Worm (Caenorhabditis elegans) whole organism, L4 larva: Measurements from ENCODE around the gene pals-32.

Experiments used
- F26F4.8 ChIP-seq: fragments of 200-800 bp; sonication (Bioruptor generic); conservative IDR thresholded peaks from 2 replicates; pipeline ENCODE4 v1.3.6; 2022; ENCODE audit warnings: missing genetic modification characterization, missing compliant biosample characterization
- Y48G9A.11 ChIP-seq: fragments of 200-800 bp; sonication (Bioruptor generic); IDR thresholded peaks from 2 replicates; pipeline ENCODE4 v1.3.6; 2022; ENCODE audit warnings: missing genetic modification reagents, missing genetic modification characterization, missing compliant biosample characterization
- Y75B8A.6 ChIP-seq: fragments of 200-800 bp; sonication (Bioruptor generic); IDR thresholded peaks from 2 replicates; pipeline ENCODE4 v1.3.6; 2022; ENCODE audit warnings: missing genetic modification reagents, missing genetic modification characterization, missing compliant biosample characterization
- ZK337.2 ChIP-seq: fragments of 200-800 bp; sonication (Bioruptor generic); IDR thresholded peaks from 2 replicates; pipeline ENCODE4 v1.3.6; 2022; ENCODE audit warnings: missing genetic modification reagents, missing genetic modification characterization, missing compliant biosample characterization
- aha-1 ChIP-seq: fragments of 150-350 bp; peaks from one replicate; lab custom pipeline; 2014; ENCODE audit warnings: missing biosample characterization, missing genetic modification characterization
- ama-1 ChIP-seq: fragments of 150-350 bp; optimal IDR thresholded peaks from 2 replicates; lab custom pipeline; 2014; ENCODE audit warnings: inconsistent platforms, mixed read lengths
- attf-4 ChIP-seq: sonication (generic microtip); optimal IDR thresholded peaks from 3 replicates; lab custom pipeline; 2017; ENCODE audit warnings: missing biosample characterization, missing genetic modification characterization
- ceh-32 ChIP-seq: sonication (generic microtip); optimal IDR thresholded peaks from 2 replicates; lab custom pipeline; 2016; ENCODE audit warnings: mild to moderate bottlenecking, missing genetic modification characterization, missing compliant biosample characterization; ENCODE audit not compliant: poor library complexity
- ceh-62 ChIP-seq: sonication (generic microtip); optimal IDR thresholded peaks from 2 replicates; lab custom pipeline; 2017; ENCODE audit warnings: missing biosample characterization, missing genetic modification characterization
- ceh-82 ChIP-seq: sonication (generic microtip); optimal IDR thresholded peaks from 2 replicates; lab custom pipeline; 2017; ENCODE audit warnings: missing biosample characterization, missing genetic modification characterization
- daf-16 ChIP-seq, 3 experiments: sonication (generic microtip); optimal IDR thresholded peaks; 2 replicates each; lab custom pipeline; 2016 to 2017; ENCODE audit warnings: missing genetic modification characterization in 3 of 3, missing genetic modification reagents in 3 of 3, mild to moderate bottlenecking in 2 of 3, missing compliant biosample characterization in 2 of 3, missing biosample characterization in 1 of 3, moderate library complexity in 1 of 3
- dmd-6 ChIP-seq: fragments of 200-800 bp; sonication (Bioruptor generic); IDR thresholded peaks from 2 replicates; pipeline ENCODE4 v1.3.6; 2022; ENCODE audit warnings: missing genetic modification reagents, missing genetic modification characterization, missing compliant biosample characterization
- dmd-8 ChIP-seq: fragments of 200-800 bp; sonication (Bioruptor generic); IDR thresholded peaks from 2 replicates; pipeline ENCODE4 v1.3.6; 2022; ENCODE audit warnings: missing genetic modification characterization, missing compliant biosample characterization
- dmd-9 ChIP-seq: fragments of 200-800 bp; sonication (Bioruptor generic); IDR thresholded peaks from 2 replicates; pipeline ENCODE4 v1.3.6; 2022; ENCODE audit warnings: missing genetic modification reagents, missing genetic modification characterization, missing compliant biosample characterization
- dve-1 ChIP-seq: sonication (generic microtip); optimal IDR thresholded peaks from 2 replicates; lab custom pipeline; 2017; ENCODE audit warnings: antibody characterized with exemption, mild to moderate bottlenecking, missing genetic modification characterization, missing compliant biosample characterization; ENCODE audit not compliant: insufficient read depth
- fkh-10 ChIP-seq: fragments of 150-350 bp; optimal IDR thresholded peaks from 2 replicates; lab custom pipeline; 2014; ENCODE audit warnings: missing biosample characterization, missing genetic modification reagents, missing genetic modification characterization
- hlh-11 ChIP-seq: fragments of 200-800 bp; sonication (Bioruptor generic); optimal IDR thresholded peaks from 2 replicates; lab custom pipeline; 2018; ENCODE audit warnings: mild to moderate bottlenecking, missing genetic modification characterization, missing compliant biosample characterization
- hlh-30 ChIP-seq: sonication (generic microtip); optimal IDR thresholded peaks from 2 replicates; lab custom pipeline; 2017; ENCODE audit warnings: antibody characterized with exemption, mild to moderate bottlenecking, missing genetic modification characterization, missing compliant biosample characterization; ENCODE audit not compliant: insufficient read depth
- lsy-2 ChIP-seq, 2 experiments: fragments of 150-350 bp in 1 of 2; sonication (generic microtip) in 1 of 2; optimal IDR thresholded peaks; 2 replicates each; lab custom pipeline; 2014 to 2017; ENCODE audit warnings: missing biosample characterization in 2 of 2, missing genetic modification characterization in 2 of 2
- mxl-2 ChIP-seq: fragments of 200-800 bp; sonication (Bioruptor generic); conservative IDR thresholded peaks from 2 replicates; pipeline ENCODE4 v1.3.6; 2022; ENCODE audit warnings: missing genetic modification reagents, missing genetic modification characterization, missing compliant biosample characterization
- nhr-111 ChIP-seq: fragments of 200-800 bp; sonication (Bioruptor generic); optimal IDR thresholded peaks from 2 replicates; lab custom pipeline; 2018; ENCODE audit warnings: mild to moderate bottlenecking, missing genetic modification characterization, missing compliant biosample characterization
- nhr-28 ChIP-seq: fragments of 150-350 bp; optimal IDR thresholded peaks from 2 replicates; lab custom pipeline; 2014; ENCODE audit warnings: missing biosample characterization, missing genetic modification characterization
- nhr-42 ChIP-seq: fragments of 200-800 bp; sonication (Bioruptor generic); IDR thresholded peaks from 2 replicates; pipeline ENCODE4 v1.3.6; 2022; ENCODE audit warnings: missing genetic modification characterization, missing compliant biosample characterization
- nhr-6 ChIP-seq: fragments of 150-350 bp; optimal IDR thresholded peaks from 2 replicates; lab custom pipeline; 2014; ENCODE audit warnings: missing biosample characterization, missing genetic modification characterization
- nhr-77 ChIP-seq: fragments of 150-350 bp; optimal IDR thresholded peaks from 2 replicates; lab custom pipeline; 2014; ENCODE audit warnings: missing biosample characterization, missing genetic modification characterization
- php-3 ChIP-seq: fragments of 200-800 bp; sonication (Bioruptor generic); IDR thresholded peaks from 2 replicates; pipeline ENCODE4 v1.3.6; 2022; ENCODE audit warnings: missing genetic modification reagents, missing genetic modification characterization, missing compliant biosample characterization
- pqm-1 ChIP-seq: sonication (generic microtip); optimal IDR thresholded peaks from 2 replicates; lab custom pipeline; 2017; ENCODE audit warnings: missing biosample characterization, missing genetic modification characterization
- sdz-12 ChIP-seq: fragments of 200-800 bp; sonication (Bioruptor generic); optimal IDR thresholded peaks from 2 replicates; lab custom pipeline; 2018; ENCODE audit warnings: mild to moderate bottlenecking, missing genetic modification characterization, missing compliant biosample characterization
- snpc-1.2 ChIP-seq: fragments of 200-800 bp; sonication (Bioruptor generic); IDR thresholded peaks from 2 replicates; pipeline ENCODE4 v1.3.6; 2022; ENCODE audit warnings: missing genetic modification reagents, missing genetic modification characterization, missing compliant biosample characterization
- snpc-4 ChIP-seq: fragments of 150-350 bp; optimal IDR thresholded peaks from 2 replicates; lab custom pipeline; 2014; ENCODE audit warnings: missing biosample characterization, missing genetic modification characterization
- unc-130 ChIP-seq: sonication (generic microtip); optimal IDR thresholded peaks from 2 replicates; lab custom pipeline; 2016; ENCODE audit warnings: missing genetic modification reagents, missing genetic modification characterization, missing compliant biosample characterization
- unc-62 ChIP-seq, 3 experiments: fragments of 150-350 bp in 1 of 3; sonication (generic microtip); optimal IDR thresholded peaks in 2 of 3; peaks in 1 of 3; 1 replicate in 1 of 3; 2 replicates in 2 of 3; lab custom pipeline; 2014 to 2017; ENCODE audit warnings: missing biosample characterization in 3 of 3, missing genetic modification characterization in 3 of 3, missing genetic modification reagents in 3 of 3, missing genotype in 1 of 3
- ztf-7 ChIP-seq: fragments of 150-350 bp; optimal IDR thresholded peaks from 2 replicates; lab custom pipeline; 2014; ENCODE audit warnings: missing biosample characterization, missing genetic modification characterization

Gene pals-32

DNA sequence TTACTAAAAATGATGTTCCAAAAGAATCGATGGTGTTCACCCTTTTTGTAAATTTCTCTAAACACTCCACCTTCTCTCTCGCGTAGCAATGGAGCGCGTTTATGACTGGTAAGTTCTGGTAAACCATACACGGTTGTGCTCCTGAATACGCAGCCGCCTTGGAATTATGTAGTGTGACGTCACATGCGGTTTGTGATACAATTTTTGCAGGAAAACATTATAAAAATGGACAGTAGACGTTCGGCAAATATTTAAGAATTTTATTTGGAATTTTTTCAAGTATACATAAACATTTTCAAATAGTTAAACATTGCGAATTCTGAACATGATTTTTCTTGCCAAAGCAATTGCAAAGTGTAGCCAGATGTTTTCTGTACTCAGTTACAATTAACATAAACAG is 18.9 kb upstream of the pals-32 start, which contains the start of gene F37B4.10:
F37B4.10 (minus strand) TSS at position 101 of the 400 bp plus-strand sequence.
- TF ChIP-seq mxl-2 (GFP tag; lab: Robert Waterston, UW) (no peak), unc-62 (GFP tag; optimal IDR thresholded peaks at IDR 0.05 in 1 of 2; lab: Kevin White, UChicago) (peak in 1 of 2 experiments; percentile 82), unc-62 (tag; optimal IDR thresholded peaks at IDR 0.05; lab: Kevin White, UChicago) (no peak), nhr-28 (tag; lab: Kevin White, UChicago) (peak; percentile 12), daf-16 (GFP tag; optimal IDR thresholded peaks at IDR 0.05; lab: Kevin White, UChicago) (no peak), daf-16 (tag; optimal IDR thresholded peaks at IDR 0.05; lab: Kevin White, UChicago) (peak; percentile 16)
- TF ChIP-seq, all 104 proteins: peak for 3

- no peak for TF ChIP-seq snpc-4
- TF ChIP-seq ztf-7 (tag; lab: Kevin White, UChicago), result no peak
- TF ChIP-seq aha-1 (tag; lab: Kevin White, UChicago), result peak; percentile 63
- TF ChIP-seq dmd-8 (GFP tag; lab: Robert Waterston, UW), result 0 out of 2 replicates have a peak, but pooled peaks have one; percentile 47
Measured at ce11 chrV:2879801-2880200, 16.6 kb upstream of the pals-32 start, which contains the start of gene str-39. TSS of gene str-39 (minus strand) at chrV:2879901.

ce11 chrV:2880356-2880755 is 16.1 kb upstream of the pals-32 start:
- no peak for TF ChIP-seq nhr-111 (GFP tag; lab: Kevin White, UChicago)
- TF ChIP-seq nhr-77 (tag; lab: Kevin White, UChicago), result peak; percentile 17
- TF ChIP-seq dmd-6 (GFP tag; lab: Robert Waterston, UW), result peak; percentile 66
- peak; percentile 75 for TF ChIP-seq php-3 (GFP tag; lab: Robert Waterston, UW)
- no peak for TF ChIP-seq mxl-2 (GFP tag; lab: Robert Waterston, UW)
- peak; percentile 47 for TF ChIP-seq dve-1 (tag; lab: Kevin White, UChicago)
- TF ChIP-seq unc-62 (GFP tag; optimal IDR thresholded peaks at IDR 0.05 in 1 of 2; lab: Kevin White, UChicago), result peak in 1 of 2 experiments; percentile 70
- no peak for TF ChIP-seq unc-62 (tag; optimal IDR thresholded peaks at IDR 0.05; lab: Kevin White, UChicago)
- peak; percentile 86 for TF ChIP-seq nhr-28 (tag; lab: Kevin White, UChicago)
- TF ChIP-seq hlh-30 (tag; lab: Kevin White, UChicago), result no peak
- no peak for TF ChIP-seq Y75B8A.6
- TF ChIP-seq snpc-1.2 (GFP tag; lab: Robert Waterston, UW), result no peak
- TF ChIP-seq nhr-42, result no peak
- no peak for TF ChIP-seq lsy-2 (tag; optimal IDR thresholded peaks at IDR 0.05; lab: Kevin White, UChicago)
- no peak for TF ChIP-seq daf-16 (GFP tag; optimal IDR thresholded peaks at IDR 0.05; lab: Kevin White, UChicago)
- TF ChIP-seq daf-16 (tag; optimal IDR thresholded peaks at IDR 0.05; lab: Kevin White, UChicago), result peak; percentile 31
- peak; percentile 74 for TF ChIP-seq pqm-1 (tag; lab: Kevin White, UChicago)
- TF ChIP-seq ceh-82, result no peak
- no peak for TF ChIP-seq ceh-62

- peak; percentile 33 for TF ChIP-seq dve-1 (tag; lab: Kevin White, UChicago)
- no peak for TF ChIP-seq dmd-9
- peak; percentile 52 for TF ChIP-seq nhr-28 (tag; lab: Kevin White, UChicago)
- no peak for TF ChIP-seq daf-16 (GFP tag; optimal IDR thresholded peaks at IDR 0.05; lab: Kevin White, UChicago)
- peak; percentile 76 for TF ChIP-seq daf-16 (tag; optimal IDR thresholded peaks at IDR 0.05; lab: Kevin White, UChicago)
- no peak for TF ChIP-seq unc-130 (GFP tag; lab: Kevin White, UChicago)
- no peak for TF ChIP-seq dmd-8 (GFP tag; lab: Robert Waterston, UW)
- no peak for TF ChIP-seq ZK337.2 (GFP tag; lab: Robert Waterston, UW)
- TF ChIP-seq ama-1 (lab: Kevin White, UChicago), result no peak
- TF ChIP-seq F26F4.8 (GFP tag; lab: Robert Waterston, UW), result no peak
- TF ChIP-seq hlh-11 (tag; lab: Kevin White, UChicago), result peak; percentile 13
- TF ChIP-seq Y75B8A.6, result no peak
- no peak for TF ChIP-seq nhr-6
- no peak for TF ChIP-seq fkh-10
- no peak for TF ChIP-seq sdz-12
- peak; percentile 46 for TF ChIP-seq dmd-6 (GFP tag; lab: Robert Waterston, UW)
- TF ChIP-seq Y48G9A.11 (GFP tag; lab: Robert Waterston, UW), result no peak
- no peak for TF ChIP-seq ceh-32
- TF ChIP-seq attf-4 (tag; lab: Kevin White, UChicago), result no peak
- TF ChIP-seq, all 104 proteins: peak for 5
Measured at ce11 chrV:2881016-2881415, 15.4 kb upstream of the pals-32 start, which contains the start of gene ifc-1. TSS of gene ifc-1 (plus strand) at chrV:2881393.
